Fruit fly (Drosophila melanogaster) whole organism, embryonic: Measurements from ENCODE around the gene CG12992.

Experiments used
- Awh ChIP-seq: fragments of 200-800 bp; sonication (Bioruptor generic); IDR thresholded peaks from 2 replicates; pipeline ENCODE4, ENCODE4 v1.3.6; 2022; ENCODE audit warnings: missing biosample characterization, missing genetic modification characterization
- C15 ChIP-seq: fragments of 200-800 bp; sonication (Bioruptor generic); IDR thresholded peaks from 3 replicates; pipeline ENCODE4 v1.3.6; 2022; ENCODE audit warnings: missing biosample characterization, missing genetic modification characterization
- CG10267 ChIP-seq: fragments of 200-800 bp; sonication (Bioruptor generic); optimal IDR thresholded peaks from 2 replicates; lab custom pipeline; 2018; ENCODE audit warnings: missing biosample characterization, mild to moderate bottlenecking, missing genetic modification characterization, moderate library complexity
- CG10462 ChIP-seq: fragments of 200-800 bp; sonication (Bioruptor generic); optimal IDR thresholded peaks from 2 replicates; lab custom pipeline; 2016; ENCODE audit warnings: missing biosample characterization, missing genetic modification characterization
- CG11085 ChIP-seq: fragments of 200-800 bp; sonication (Bioruptor generic); IDR thresholded peaks from 2 replicates; pipeline ENCODE4 v1.3.6; 2022; ENCODE audit warnings: missing biosample characterization, missing genetic modification characterization
- CG11093 ChIP-seq: fragments of 200-800 bp; sonication (Bioruptor generic); IDR thresholded peaks from 3 replicates; pipeline ENCODE4 v1.3.6; 2022; ENCODE audit warnings: missing biosample characterization, missing genetic modification characterization
- CG11695 ChIP-seq: fragments of 200-800 bp; sonication (Bioruptor generic); IDR thresholded peaks from 3 replicates; pipeline ENCODE4 v1.3.6; 2022; ENCODE audit warnings: missing biosample characterization, missing genetic modification characterization
- CG13894 ChIP-seq: fragments of 200-800 bp; sonication (Bioruptor generic); optimal IDR thresholded peaks from 3 replicates; lab custom pipeline; 2018; ENCODE audit warnings: missing biosample characterization, mild to moderate bottlenecking, missing genetic modification characterization, moderate library complexity
- CG14050 ChIP-seq: fragments of 200-800 bp; sonication (Bioruptor generic); IDR thresholded peaks from 3 replicates; pipeline ENCODE4 v1.3.6; 2022; ENCODE audit warnings: missing biosample characterization, missing genetic modification characterization
- CG15011 ChIP-seq: fragments of 200-800 bp; sonication (Bioruptor generic); optimal IDR thresholded peaks from 3 replicates; lab custom pipeline; 2018; ENCODE audit warnings: missing biosample characterization, mild to moderate bottlenecking, missing genetic modification characterization
- CG18619 ChIP-seq: fragments of 200-800 bp; sonication (Bioruptor generic); optimal IDR thresholded peaks from 3 replicates; lab custom pipeline; 2017; ENCODE audit warnings: missing biosample characterization, mild to moderate bottlenecking, missing genetic modification characterization
- CG3065 ChIP-seq: fragments of 200-800 bp; sonication (Bioruptor generic); optimal IDR thresholded peaks from 2 replicates; lab custom pipeline; 2016; ENCODE audit warnings: missing biosample characterization, missing genetic modification characterization
- CG3163 ChIP-seq: fragments of 200-800 bp; sonication (Bioruptor generic); optimal IDR thresholded peaks from 3 replicates; lab custom pipeline; 2016; ENCODE audit warnings: missing biosample characterization, missing genetic modification characterization
- CG32767 ChIP-seq: fragments of 200-800 bp; sonication (Bioruptor generic); IDR thresholded peaks from 2 replicates; pipeline ENCODE4 v1.3.6; 2022; ENCODE audit warnings: missing biosample characterization, missing genetic modification characterization
- CG4854 ChIP-seq: fragments of 200-800 bp; sonication (Bioruptor generic); optimal IDR thresholded peaks from 2 replicates; lab custom pipeline; 2016; ENCODE audit warnings: missing biosample characterization, missing genetic modification characterization, inconsistent platforms
- CG7357 ChIP-seq: fragments of 200-800 bp; sonication (Bioruptor generic); IDR thresholded peaks from 3 replicates; pipeline ENCODE4 v1.3.6; 2022; ENCODE audit warnings: missing biosample characterization, missing genetic modification characterization
- CG7786 ChIP-seq: fragments of 200-800 bp; sonication (Bioruptor generic); optimal IDR thresholded peaks from 2 replicates; lab custom pipeline; 2016; ENCODE audit warnings: missing biosample characterization, missing genetic modification characterization
- CG8944 ChIP-seq: fragments of 200-800 bp; sonication (Bioruptor generic); optimal IDR thresholded peaks from 3 replicates; lab custom pipeline; 2016; ENCODE audit warnings: missing biosample characterization, missing genetic modification characterization
- CG9797 ChIP-seq: fragments of 200-800 bp; sonication (Bioruptor generic); optimal IDR thresholded peaks from 3 replicates; lab custom pipeline; 2018; ENCODE audit warnings: missing biosample characterization, mild to moderate bottlenecking, missing genetic modification characterization
- D ChIP-seq, 2 experiments: fragments of 200-800 bp in 1 of 2; fragments of >200 bp in 1 of 2; sonication (Bioruptor generic) in 1 of 2; optimal IDR thresholded peaks; 2 replicates in 1 of 2; 3 replicates in 1 of 2; lab custom pipeline; 2017; ENCODE audit warnings: mild to moderate bottlenecking in 1 of 2, missing biosample characterization in 1 of 2, missing genetic modification characterization in 1 of 2, missing genetic modification reagents in 1 of 2
- Dll ChIP-seq: fragments of 200-800 bp; sonication (Bioruptor generic); IDR thresholded peaks from 4 replicates; pipeline ENCODE4 v1.3.6; 2022; ENCODE audit warnings: missing biosample characterization, missing genetic modification characterization; ENCODE audit not compliant: partially characterized antibody
- E2f2 ChIP-seq: fragments of 200-800 bp; sonication (Bioruptor generic); IDR thresholded peaks from 2 replicates; pipeline ENCODE4 v1.3.6; 2022; ENCODE audit warnings: missing biosample characterization, missing genetic modification characterization
- HmgD ChIP-seq: fragments of 200-800 bp; sonication (Bioruptor generic); optimal IDR thresholded peaks from 3 replicates; lab custom pipeline; 2016; ENCODE audit warnings: missing biosample characterization, missing genetic modification characterization
- Hmr ChIP-seq: fragments of 200-800 bp; sonication (Bioruptor generic); optimal IDR thresholded peaks from 3 replicates; lab custom pipeline; 2017; ENCODE audit warnings: mild to moderate bottlenecking, missing biosample characterization, missing genetic modification reagents, missing genetic modification characterization
- Myb ChIP-seq: fragments of 200-800 bp; sonication (Bioruptor generic); optimal IDR thresholded peaks from 2 replicates; lab custom pipeline; 2016; ENCODE audit warnings: missing biosample characterization, missing genetic modification characterization
- NfI ChIP-seq: fragments of 200-800 bp; sonication (Bioruptor generic); optimal IDR thresholded peaks from 3 replicates; lab custom pipeline; 2018; ENCODE audit warnings: missing biosample characterization, mild to moderate bottlenecking, missing genetic modification characterization, moderate library complexity
- Xbp1 ChIP-seq: fragments of 200-800 bp; sonication (Bioruptor generic); optimal IDR thresholded peaks from 3 replicates; lab custom pipeline; 2016; ENCODE audit warnings: missing biosample characterization, mild to moderate bottlenecking, missing genetic modification characterization
- ac ChIP-seq: fragments of 200-800 bp; sonication (Bioruptor generic); optimal IDR thresholded peaks from 3 replicates; lab custom pipeline; 2017; ENCODE audit warnings: missing biosample characterization, mild to moderate bottlenecking, missing genetic modification characterization
- amos ChIP-seq: fragments of 200-800 bp; sonication (Bioruptor generic); IDR thresholded peaks from 2 replicates; pipeline ENCODE4 v1.3.6; 2022; ENCODE audit warnings: missing biosample characterization, missing genetic modification characterization; ENCODE audit not compliant: partially characterized antibody
- aop ChIP-seq: fragments of 200-800 bp; sonication (Bioruptor generic); IDR thresholded peaks from 2 replicates; pipeline ENCODE4 v1.3.6; 2022; ENCODE audit warnings: missing biosample characterization, missing genetic modification characterization
- ash1 ChIP-seq: fragments of 200-800 bp; sonication (Bioruptor generic); optimal IDR thresholded peaks from 2 replicates; lab custom pipeline; 2018; ENCODE audit warnings: missing biosample characterization, mild to moderate bottlenecking, missing genetic modification characterization
- bowl ChIP-seq: fragments of 200-800 bp; sonication (Bioruptor generic); IDR thresholded peaks from 2 replicates; pipeline ENCODE4 v1.3.6; 2022; ENCODE audit warnings: missing biosample characterization, missing genetic modification characterization
- chinmo ChIP-seq: fragments of 200-800 bp; sonication (Bioruptor generic); IDR thresholded peaks from 4 replicates; pipeline ENCODE4 v1.3.6; 2022; ENCODE audit warnings: missing biosample characterization, missing genetic modification characterization; ENCODE audit not compliant: partially characterized antibody
- croc ChIP-seq: fragments of 200-800 bp; sonication (Bioruptor generic); conservative IDR thresholded peaks from 3 replicates; pipeline ENCODE4 v1.3.6; 2022; ENCODE audit warnings: missing biosample characterization, missing genetic modification characterization
- dpn ChIP-seq, 2 experiments: fragments of 200-800 bp; sonication (Bioruptor generic); optimal IDR thresholded peaks; 3 replicates each; lab custom pipeline; 2016; ENCODE audit warnings: missing biosample characterization in 2 of 2, missing genetic modification characterization in 2 of 2
- ewg ChIP-seq: fragments of 200-800 bp; sonication (Bioruptor generic); optimal IDR thresholded peaks from 3 replicates; lab custom pipeline; 2017; ENCODE audit warnings: mild to moderate bottlenecking, missing biosample characterization, missing genetic modification reagents, missing genetic modification characterization
- fru ChIP-seq: fragments of >200 bp; optimal IDR thresholded peaks from 2 replicates; lab custom pipeline; 2017
- hbn ChIP-seq: fragments of 200-800 bp; sonication (Bioruptor generic); IDR thresholded peaks from 2 replicates; pipeline ENCODE4 v1.3.6; 2022; ENCODE audit warnings: missing biosample characterization, missing genetic modification characterization; ENCODE audit not compliant: partially characterized antibody
- ind ChIP-seq: fragments of 200-800 bp; sonication (Bioruptor generic); optimal IDR thresholded peaks from 3 replicates; lab custom pipeline; 2016; ENCODE audit warnings: missing biosample characterization, missing genetic modification characterization
- kay ChIP-seq: fragments of 200-800 bp; sonication (Bioruptor generic); optimal IDR thresholded peaks from 2 replicates; lab custom pipeline; 2016; ENCODE audit warnings: missing biosample characterization, missing genetic modification characterization
- lola ChIP-seq, 3 experiments: fragments of >200 bp in 2 of 3; fragments of 200-800 bp in 1 of 3; sonication (Bioruptor generic) in 1 of 3; optimal IDR thresholded peaks; 2 replicates each; lab custom pipeline; 2017 to 2019; ENCODE audit warnings: missing biosample characterization in 3 of 3, missing genetic modification characterization in 3 of 3, mild to moderate bottlenecking in 1 of 3, moderate library complexity in 1 of 3
- oc ChIP-seq: fragments of 200-800 bp; sonication (Bioruptor generic); optimal IDR thresholded peaks from 2 replicates; lab custom pipeline; 2018; ENCODE audit warnings: missing biosample characterization, mild to moderate bottlenecking, missing genetic modification characterization, moderate library complexity
- odd ChIP-seq: fragments of 200-800 bp; sonication (Bioruptor generic); optimal IDR thresholded peaks from 2 replicates; lab custom pipeline; 2017; ENCODE audit warnings: missing biosample characterization, mild to moderate bottlenecking, missing genetic modification characterization
- org-1 ChIP-seq: fragments of 200-800 bp; sonication (Bioruptor generic); optimal IDR thresholded peaks from 2 replicates; lab custom pipeline; 2017; ENCODE audit warnings: missing biosample characterization, missing genetic modification characterization
- pfk ChIP-seq: fragments of 200-800 bp; sonication (Bioruptor generic); optimal IDR thresholded peaks from 2 replicates; lab custom pipeline; 2018; ENCODE audit warnings: missing biosample characterization, mild to moderate bottlenecking, missing genetic modification characterization, moderate library complexity
- pros ChIP-seq: fragments of 200-800 bp; sonication (Bioruptor generic); optimal IDR thresholded peaks from 3 replicates; lab custom pipeline; 2019; ENCODE audit warnings: missing biosample characterization, mild to moderate bottlenecking, missing genetic modification characterization, moderate library complexity
- pum ChIP-seq: fragments of 200-800 bp; sonication (Bioruptor generic); optimal IDR thresholded peaks from 2 replicates; lab custom pipeline; 2016; ENCODE audit warnings: missing biosample characterization, missing genetic modification characterization
- scrt ChIP-seq: fragments of 200-800 bp; sonication (Bioruptor generic); optimal IDR thresholded peaks from 2 replicates; lab custom pipeline; 2018; ENCODE audit warnings: missing biosample characterization, mild to moderate bottlenecking, missing genetic modification characterization, moderate library complexity
- sens ChIP-seq: fragments of 200-800 bp; sonication (Bioruptor generic); peaks from one replicate; lab custom pipeline; 2016; ENCODE audit warnings: missing biosample characterization, missing genetic modification characterization
- toy ChIP-seq: fragments of 200-800 bp; sonication (Bioruptor generic); IDR thresholded peaks from 2 replicates; pipeline ENCODE4 v1.3.6; 2022; ENCODE audit warnings: missing biosample characterization, missing genetic modification characterization
- z ChIP-seq: fragments of 200-800 bp; sonication (Bioruptor generic); IDR thresholded peaks from 3 replicates; pipeline ENCODE4 v1.3.6; 2022; ENCODE audit warnings: missing biosample characterization, missing genetic modification characterization
- zfh2 ChIP-seq: fragments of 200-800 bp; sonication (Bioruptor generic); optimal IDR thresholded peaks from 2 replicates; lab custom pipeline; 2016; ENCODE audit warnings: missing biosample characterization, missing genetic modification characterization

The CG12992 gene

DNA sequence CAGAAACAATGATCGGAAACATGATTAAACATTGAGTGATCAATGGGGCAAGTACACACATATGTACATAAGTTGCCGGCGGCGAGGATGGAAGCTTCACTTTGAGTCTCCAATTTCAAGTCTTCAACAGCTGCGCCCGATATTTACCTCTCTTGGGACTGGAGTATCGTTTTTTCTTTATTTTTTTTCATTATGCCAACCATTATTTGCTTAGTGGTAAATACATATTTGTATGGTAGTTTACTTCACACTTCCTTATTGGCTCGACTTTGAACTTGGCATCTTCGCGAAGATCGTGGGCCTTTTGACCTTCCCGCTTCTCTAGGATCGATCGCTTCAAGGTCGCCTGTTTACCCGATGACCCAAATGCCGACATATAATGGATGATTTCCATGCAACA, 6.0 kb upstream of the CG12992 start (continued):
- TF ChIP-seq Awh (peak; percentile 50; the same call in 1 of the 2 replicates), dpn (GFP tag; optimal IDR thresholded peaks at IDR 0.05; lab: Kevin White, UChicago) (peak; percentile 0 to 26), CG3163 (GFP tag; lab: Kevin White, UChicago) (no peak), Dll (no peak), ac (no peak), croc (GFP tag; lab: Robert Waterston, UW) (no peak), CG13894 (tag; lab: Kevin White, UChicago) (no peak), pum (no peak), amos (GFP tag; lab: Robert Waterston, UW) (no peak), oc (tag; lab: Kevin White, UChicago) (no peak), CG14050 (GFP tag; lab: Robert Waterston, UW) (no peak), Hmr (GFP tag; lab: Kevin White, UChicago) (peak; percentile 63), aop (GFP tag; lab: Robert Waterston, UW) (no peak), D (optimal IDR thresholded peaks at IDR 0.05; lab: Kevin White, UChicago) (no peak), D (GFP tag; optimal IDR thresholded peaks at IDR 0.05; lab: Kevin White, UChicago) (peak; percentile 37), CG7357 (GFP tag; lab: Robert Waterston, UW) (no peak), scrt (GFP tag; lab: Kevin White, UChicago) (no peak), ind (no peak), CG10462 (GFP tag; lab: Kevin White, UChicago) (no peak), HmgD (no peak), pfk (GFP tag; lab: Kevin White, UChicago) (no peak), CG8944 (no peak), kay (GFP tag; lab: Kevin White, UChicago) (no peak), CG32767 (GFP tag; lab: Robert Waterston, UW) (no peak), fru (lab: Kevin White, UChicago) (no peak), CG4854 (GFP tag; lab: Kevin White, UChicago) (peak; percentile 35), CG11085 (no peak), Xbp1 (GFP tag; lab: Kevin White, UChicago) (no peak), CG11093 (GFP tag; lab: Robert Waterston, UW) (no peak), zfh2 (GFP tag; lab: Kevin White, UChicago) (no peak), E2f2 (GFP tag; lab: Robert Waterston, UW) (no peak), bowl (GFP tag; lab: Robert Waterston, UW) (no peak), lola (GFP tag; optimal IDR thresholded peaks at IDR 0.05; lab: Kevin White, UChicago) (no peak), C15 (no peak), pros (GFP tag; lab: Kevin White, UChicago) (no peak), CG10267 (tag; lab: Kevin White, UChicago) (no peak), sens (GFP tag; lab: Kevin White, UChicago) (peak; percentile 89), chinmo (GFP tag; lab: Robert Waterston, UW) (no peak), odd (GFP tag; lab: Kevin White, UChicago) (peak; percentile 57), Myb (GFP tag; lab: Kevin White, UChicago) (peak; percentile 3), CG15011 (GFP tag; lab: Kevin White, UChicago) (peak; percentile 48), ewg (GFP tag; lab: Kevin White, UChicago) (peak; percentile 7), CG9797 (no peak), CG18619 (GFP tag; lab: Kevin White, UChicago) (peak; percentile 26), ash1 (GFP tag; lab: Kevin White, UChicago) (no peak), z (GFP tag; lab: Robert Waterston, UW) (no peak), org-1 (GFP tag; lab: Kevin White, UChicago) (peak; percentile 21), CG7786 (GFP tag; lab: Kevin White, UChicago) (no peak), hbn (GFP tag; lab: Robert Waterston, UW) (no peak), CG11695 (GFP tag; lab: Robert Waterston, UW) (peak; percentile 48; the same call in 1 of the 3 replicates), NfI (GFP tag; lab: Kevin White, UChicago) (no peak), CG3065 (GFP tag; lab: Kevin White, UChicago) (no peak), toy (GFP tag; lab: Robert Waterston, UW) (no peak)
